Fruit fly (Drosophila melanogaster) Kc167 (cell line): ENCODE data around the gene PIP4K.

ENCODE experiments used
- Myc ChIP-seq: fragments of >200 bp; optimal IDR thresholded peaks from 2 replicates; lab custom pipeline; 2017; ENCODE audit warnings: missing external identifiers
- Sin3A ChIP-seq: fragments of >200 bp; optimal IDR thresholded peaks from 2 replicates; lab custom pipeline; 2018; ENCODE audit warnings: missing external identifiers
- insv ChIP-seq: fragments of >200 bp; optimal IDR thresholded peaks from 3 replicates; lab custom pipeline; 2018; ENCODE audit warnings: missing external identifiers
- psq ChIP-seq: fragments of >200 bp; optimal IDR thresholded peaks from 2 replicates; lab custom pipeline; 2017; ENCODE audit warnings: missing external identifiers
- ttk ChIP-seq: sonication (Bioruptor generic); optimal IDR thresholded peaks from 2 replicates; lab custom pipeline; 2017; ENCODE audit warnings: missing external identifiers

- TF ChIP-seq insv (no peak), Myc (lab: Kevin White, UChicago) (no peak), psq (no peak), ttk (no peak), Sin3A (lab: Kevin White, UChicago) (no peak)
These were observed 33.9 kb upstream of the PIP4K start, which contains the start of the genes Dyrk3 and Cadps for dm6 chr4:1230564-1230964.
